Worm (Caenorhabditis elegans): ENCODE measurements around the gene twnk-1.

twnk-1 gene

ce11 chrX:5787861-5788260 lies 3.2 kb upstream of the twnk-1 start, which contains the start of gene F46G11.2:
Gene F46G11.2, plus strand, starts transcription at chrX:5788161.
- no peak for TF ChIP-seq tbx-11 (GFP tag; IDR thresholded peaks at IDR 0.05)
- TF ChIP-seq tra-4 (tag; optimal IDR thresholded peaks at IDR 0.05), result no peak
- TF ChIP-seq hnd-1 (tag; optimal IDR thresholded peaks at IDR 0.05), result no peak
- no peak for TF ChIP-seq tbx-37 (GFP tag; conservative IDR thresholded peaks at IDR 0.05)
- TF ChIP-seq ama-1 (optimal IDR thresholded peaks at IDR 0.05), result no peak
- no peak for TF ChIP-seq pes-1 (GFP tag; IDR thresholded peaks at IDR 0.05)
- TF ChIP-seq hmg-4 (GFP tag; optimal IDR thresholded peaks at IDR 0.05), result no peak
- TF ChIP-seq ceh-13 (GFP tag; optimal IDR thresholded peaks at IDR 0.05), result no peak

- TF ChIP-seq hmg-4 (GFP tag; optimal IDR thresholded peaks at IDR 0.05) (no peak), tbx-37 (GFP tag; conservative IDR thresholded peaks at IDR 0.05) (no peak), hnd-1 (tag; optimal IDR thresholded peaks at IDR 0.05) (no peak), tbx-11 (GFP tag; IDR thresholded peaks at IDR 0.05) (no peak), flt-1 (GFP tag; IDR thresholded peaks at IDR 0.05) (no peak), F13C5.2 (tag; optimal IDR thresholded peaks at IDR 0.05) (no peak), tra-4 (tag; optimal IDR thresholded peaks at IDR 0.05) (no peak), ama-1 (optimal IDR thresholded peaks at IDR 0.05) (no peak), hmbx-1 (tag; optimal IDR thresholded peaks at IDR 0.05) (no peak), ceh-36 (tag; optimal IDR thresholded peaks at IDR 0.05) (no peak), aly-1 (tag; optimal IDR thresholded peaks at IDR 0.05) (no peak), ceh-13 (GFP tag; optimal IDR thresholded peaks at IDR 0.05) (no peak), B0310.2 (tag; optimal IDR thresholded peaks at IDR 0.05) (no peak), scrt-1 (GFP tag; IDR thresholded peaks at IDR 0.05) (no peak)
Observed at ce11 chrX:5794432-5794831, 3.4 kb downstream of the twnk-1 start.

ce11 chrX:5798690-5799089 lies 7.7 kb downstream of the twnk-1 start, which contains the start of gene F46G11.4:
Gene F46G11.4, minus strand, starts transcription at chrX:5798790.
- TF ChIP-seq tra-4 (tag; optimal IDR thresholded peaks at IDR 0.05) (no peak), ceh-13 (GFP tag; optimal IDR thresholded peaks at IDR 0.05) (no peak), hnd-1 (tag; optimal IDR thresholded peaks at IDR 0.05) (no peak), ets-7 (tag; optimal IDR thresholded peaks at IDR 0.05) (no peak), ama-1 (optimal IDR thresholded peaks at IDR 0.05) (no peak), hmg-4 (GFP tag; optimal IDR thresholded peaks at IDR 0.05) (no peak), scrt-1 (GFP tag; IDR thresholded peaks at IDR 0.05) (no peak), tbx-11 (GFP tag; IDR thresholded peaks at IDR 0.05) (no peak), tbx-37 (GFP tag; conservative IDR thresholded peaks at IDR 0.05) (no peak), ceh-36 (tag; optimal IDR thresholded peaks at IDR 0.05) (no peak), aly-1 (tag; optimal IDR thresholded peaks at IDR 0.05) (no peak), B0310.2 (tag; optimal IDR thresholded peaks at IDR 0.05) (no peak), pes-1 (GFP tag; IDR thresholded peaks at IDR 0.05) (no peak), sea-1 (GFP tag; conservative IDR thresholded peaks at IDR 0.05) (no peak), F13C5.2 (tag; optimal IDR thresholded peaks at IDR 0.05) (no peak), flt-1 (GFP tag; IDR thresholded peaks at IDR 0.05) (no peak), hmbx-1 (tag; optimal IDR thresholded peaks at IDR 0.05) (no peak)

- TF ChIP-seq tra-4 (tag; optimal IDR thresholded peaks at IDR 0.05), result no peak
- no peak for TF ChIP-seq F13C5.2 (tag; optimal IDR thresholded peaks at IDR 0.05)
- TF ChIP-seq scrt-1 (GFP tag; IDR thresholded peaks at IDR 0.05), result no peak
- TF ChIP-seq ets-7 (tag; optimal IDR thresholded peaks at IDR 0.05), result no peak
- no peak for TF ChIP-seq hmg-4 (GFP tag; optimal IDR thresholded peaks at IDR 0.05)
- TF ChIP-seq hmbx-1 (tag; optimal IDR thresholded peaks at IDR 0.05), result no peak
- no peak for TF ChIP-seq aly-1 (tag; optimal IDR thresholded peaks at IDR 0.05)
- TF ChIP-seq B0310.2 (tag; optimal IDR thresholded peaks at IDR 0.05), result no peak
- TF ChIP-seq tbx-11 (GFP tag; IDR thresholded peaks at IDR 0.05), result no peak
- TF ChIP-seq ceh-36 (tag; optimal IDR thresholded peaks at IDR 0.05), result no peak
- TF ChIP-seq tbx-37 (GFP tag; conservative IDR thresholded peaks at IDR 0.05), result no peak
- no peak for TF ChIP-seq sea-1 (GFP tag; conservative IDR thresholded peaks at IDR 0.05)
- no peak for TF ChIP-seq flt-1 (GFP tag; IDR thresholded peaks at IDR 0.05)
- no peak for TF ChIP-seq pes-1 (GFP tag; IDR thresholded peaks at IDR 0.05)
- TF ChIP-seq ama-1 (optimal IDR thresholded peaks at IDR 0.05), result no peak
- no peak for TF ChIP-seq ceh-13 (GFP tag; optimal IDR thresholded peaks at IDR 0.05)
Observed at ce11 chrX:5799229-5799628, 8.2 kb downstream of the twnk-1 start.

- TF ChIP-seq scrt-1 (GFP tag; IDR thresholded peaks at IDR 0.05) (peak; percentile 88), ets-7 (tag; optimal IDR thresholded peaks at IDR 0.05) (peak; percentile 60), sea-1 (GFP tag; conservative IDR thresholded peaks at IDR 0.05) (peak; percentile 88), tbx-11 (GFP tag; IDR thresholded peaks at IDR 0.05) (peak; percentile 89), pes-1 (GFP tag; IDR thresholded peaks at IDR 0.05) (peak; percentile 85), F13C5.2 (tag; optimal IDR thresholded peaks at IDR 0.05) (peak; percentile 96), tra-4 (tag; optimal IDR thresholded peaks at IDR 0.05) (peak; percentile 24), hmg-4 (GFP tag; optimal IDR thresholded peaks at IDR 0.05) (peak; percentile 88), tbx-37 (GFP tag; conservative IDR thresholded peaks at IDR 0.05) (peak; percentile 76), B0310.2 (tag; optimal IDR thresholded peaks at IDR 0.05) (peak; percentile 66), ceh-36 (tag; optimal IDR thresholded peaks at IDR 0.05) (peak; percentile 68), hmbx-1 (tag; optimal IDR thresholded peaks at IDR 0.05) (peak; percentile 21), ama-1 (optimal IDR thresholded peaks at IDR 0.05) (no peak), ceh-13 (GFP tag; optimal IDR thresholded peaks at IDR 0.05) (peak; percentile 46), hnd-1 (tag; optimal IDR thresholded peaks at IDR 0.05) (peak; percentile 84), flt-1 (GFP tag; IDR thresholded peaks at IDR 0.05) (peak; percentile 54), aly-1 (tag; optimal IDR thresholded peaks at IDR 0.05) (peak; percentile 39)
Observed at ce11 chrX:5801156-5801592, 10.2 kb downstream of the twnk-1 start.

- TF ChIP-seq ceh-13 (GFP tag; optimal IDR thresholded peaks at IDR 0.05), result no peak
- no peak for TF ChIP-seq hnd-1 (tag; optimal IDR thresholded peaks at IDR 0.05)
- no peak for TF ChIP-seq pes-1 (GFP tag; IDR thresholded peaks at IDR 0.05)
- no peak for TF ChIP-seq tra-4 (tag; optimal IDR thresholded peaks at IDR 0.05)
- TF ChIP-seq flt-1 (GFP tag; IDR thresholded peaks at IDR 0.05), result no peak
- no peak for TF ChIP-seq ceh-36 (tag; optimal IDR thresholded peaks at IDR 0.05)
Observed at ce11 chrX:5802582-5802981, 11.6 kb downstream of the twnk-1 start.

ce11 chrX:5803492-5803891 lies 12.5 kb downstream of the twnk-1 start:
- TF ChIP-seq tbx-37 (GFP tag; conservative IDR thresholded peaks at IDR 0.05) (no peak), pes-1 (GFP tag; IDR thresholded peaks at IDR 0.05) (no peak), ceh-36 (tag; optimal IDR thresholded peaks at IDR 0.05) (no peak), ama-1 (optimal IDR thresholded peaks at IDR 0.05) (no peak), hmg-4 (GFP tag; optimal IDR thresholded peaks at IDR 0.05) (no peak), ceh-13 (GFP tag; optimal IDR thresholded peaks at IDR 0.05) (no peak), tbx-11 (GFP tag; IDR thresholded peaks at IDR 0.05) (no peak), scrt-1 (GFP tag; IDR thresholded peaks at IDR 0.05) (no peak), F13C5.2 (tag; optimal IDR thresholded peaks at IDR 0.05) (no peak), flt-1 (GFP tag; IDR thresholded peaks at IDR 0.05) (no peak), B0310.2 (tag; optimal IDR thresholded peaks at IDR 0.05) (no peak), ets-7 (tag; optimal IDR thresholded peaks at IDR 0.05) (no peak), hmbx-1 (tag; optimal IDR thresholded peaks at IDR 0.05) (no peak)

Measured in whole organism, early embryonic.